Fruit fly (Drosophila melanogaster) whole organism, pupa: ENCODE data around the gene squ.
A peak's percentile ranks its signal among the peaks of the same experiment; 100 is the strongest.

Experiments used
- CG10348 ChIP-seq: fragments of 200-800 bp; sonication (Bioruptor generic); IDR thresholded peaks from 2 replicates; pipeline ENCODE4 v1.3.6; 2022; ENCODE audit warnings: missing biosample characterization, missing genetic modification characterization
- CG12605 ChIP-seq: fragments of 200-800 bp; sonication (Bioruptor generic); IDR thresholded peaks from 2 replicates; pipeline ENCODE4 v1.3.6; 2022; ENCODE audit warnings: missing biosample characterization, missing genetic modification characterization
- CG13204 ChIP-seq: fragments of 200-800 bp; sonication (Bioruptor generic); optimal IDR thresholded peaks from 2 replicates; lab custom pipeline; 2018; ENCODE audit warnings: missing biosample characterization, mild to moderate bottlenecking, missing genetic modification characterization, moderate library complexity
- CG14655 ChIP-seq: fragments of 200-800 bp; sonication (Bioruptor generic); optimal IDR thresholded peaks from 3 replicates; lab custom pipeline; 2017; ENCODE audit warnings: mild to moderate bottlenecking, missing biosample characterization, missing genetic modification reagents, missing genetic modification characterization
- CG15710 ChIP-seq: fragments of 200-800 bp; sonication (Bioruptor generic); optimal IDR thresholded peaks from 2 replicates; lab custom pipeline; 2018; ENCODE audit warnings: missing biosample characterization, mild to moderate bottlenecking, missing genetic modification characterization, moderate library complexity
- CG17806 ChIP-seq: fragments of 200-800 bp; sonication (Bioruptor generic); optimal IDR thresholded peaks from 2 replicates; lab custom pipeline; 2018; ENCODE audit warnings: missing biosample characterization, mild to moderate bottlenecking, missing genetic modification characterization, moderate library complexity
- CG32121 ChIP-seq: fragments of 200-800 bp; sonication (Bioruptor generic); IDR thresholded peaks from 2 replicates; pipeline ENCODE4 v1.3.6; 2022; ENCODE audit warnings: missing biosample characterization, missing genetic modification characterization
- CG34367 ChIP-seq: fragments of 200-800 bp; sonication (Bioruptor generic); optimal IDR thresholded peaks from 2 replicates; lab custom pipeline; 2018; ENCODE audit warnings: missing biosample characterization, mild to moderate bottlenecking, missing genetic modification characterization
- CG4496 ChIP-seq: fragments of 200-800 bp; sonication (Bioruptor generic); IDR thresholded peaks from 3 replicates; pipeline ENCODE4 v1.3.6; 2022; ENCODE audit warnings: missing biosample characterization, missing genetic modification characterization
- CG8159 ChIP-seq: fragments of 200-800 bp; sonication (Bioruptor generic); optimal IDR thresholded peaks from 3 replicates; lab custom pipeline; 2018; ENCODE audit warnings: missing biosample characterization, mild to moderate bottlenecking, missing genetic modification characterization, moderate library complexity
- CG8301 ChIP-seq: fragments of 200-800 bp; sonication (Bioruptor generic); optimal IDR thresholded peaks from 2 replicates; lab custom pipeline; 2018; ENCODE audit warnings: missing biosample characterization, mild to moderate bottlenecking, missing genetic modification characterization
- CG9948 ChIP-seq: fragments of 200-800 bp; sonication (Bioruptor generic); optimal IDR thresholded peaks from 2 replicates; lab custom pipeline; 2018; ENCODE audit warnings: missing biosample characterization, mild to moderate bottlenecking, missing genetic modification characterization, moderate library complexity
- D1 ChIP-seq: fragments of 200-800 bp; sonication (Bioruptor generic); optimal IDR thresholded peaks from 2 replicates; lab custom pipeline; 2018; ENCODE audit warnings: missing biosample characterization, mild to moderate bottlenecking, missing genetic modification characterization, moderate library complexity
- EcR ChIP-seq: fragments of 200-800 bp; sonication (Bioruptor generic); optimal IDR thresholded peaks from 3 replicates; lab custom pipeline; 2019; ENCODE audit warnings: missing biosample characterization, missing genetic modification characterization, mild to moderate bottlenecking, moderate library complexity, missing genetic modification reagents
- Ets98B ChIP-seq: fragments of 200-800 bp; sonication (Bioruptor generic); IDR thresholded peaks from 2 replicates; pipeline ENCODE4 v1.3.6; 2022; ENCODE audit warnings: missing biosample characterization, missing genetic modification characterization
- Pif1A ChIP-seq: fragments of 200-800 bp; sonication (Bioruptor generic); optimal IDR thresholded peaks from 3 replicates; lab custom pipeline; 2016; ENCODE audit warnings: missing biosample characterization, missing genetic modification characterization
- Pif1B ChIP-seq: fragments of 200-800 bp; sonication (Bioruptor generic); optimal IDR thresholded peaks from 3 replicates; lab custom pipeline; 2016; ENCODE audit warnings: missing biosample characterization, missing genetic modification characterization
- Snoo ChIP-seq: fragments of 200-800 bp; sonication (Bioruptor generic); optimal IDR thresholded peaks from 3 replicates; lab custom pipeline; 2017; ENCODE audit warnings: missing biosample characterization, mild to moderate bottlenecking, missing genetic modification characterization, inconsistent platforms
- fd96Ca ChIP-seq: fragments of 200-800 bp; sonication (Bioruptor generic); IDR thresholded peaks from 3 replicates; pipeline ENCODE4 v1.3.6; 2022; ENCODE audit warnings: missing biosample characterization, missing genetic modification characterization
- gl ChIP-seq: fragments of 200-800 bp; sonication (Bioruptor generic); optimal IDR thresholded peaks from 2 replicates; lab custom pipeline; 2018; ENCODE audit warnings: missing biosample characterization, mild to moderate bottlenecking, missing genetic modification characterization
- rn ChIP-seq: fragments of 200-800 bp; sonication (Bioruptor generic); IDR thresholded peaks from 2 replicates; pipeline ENCODE4 v1.3.6; 2022; ENCODE audit warnings: missing biosample characterization, missing genetic modification characterization

squ gene

DNA sequence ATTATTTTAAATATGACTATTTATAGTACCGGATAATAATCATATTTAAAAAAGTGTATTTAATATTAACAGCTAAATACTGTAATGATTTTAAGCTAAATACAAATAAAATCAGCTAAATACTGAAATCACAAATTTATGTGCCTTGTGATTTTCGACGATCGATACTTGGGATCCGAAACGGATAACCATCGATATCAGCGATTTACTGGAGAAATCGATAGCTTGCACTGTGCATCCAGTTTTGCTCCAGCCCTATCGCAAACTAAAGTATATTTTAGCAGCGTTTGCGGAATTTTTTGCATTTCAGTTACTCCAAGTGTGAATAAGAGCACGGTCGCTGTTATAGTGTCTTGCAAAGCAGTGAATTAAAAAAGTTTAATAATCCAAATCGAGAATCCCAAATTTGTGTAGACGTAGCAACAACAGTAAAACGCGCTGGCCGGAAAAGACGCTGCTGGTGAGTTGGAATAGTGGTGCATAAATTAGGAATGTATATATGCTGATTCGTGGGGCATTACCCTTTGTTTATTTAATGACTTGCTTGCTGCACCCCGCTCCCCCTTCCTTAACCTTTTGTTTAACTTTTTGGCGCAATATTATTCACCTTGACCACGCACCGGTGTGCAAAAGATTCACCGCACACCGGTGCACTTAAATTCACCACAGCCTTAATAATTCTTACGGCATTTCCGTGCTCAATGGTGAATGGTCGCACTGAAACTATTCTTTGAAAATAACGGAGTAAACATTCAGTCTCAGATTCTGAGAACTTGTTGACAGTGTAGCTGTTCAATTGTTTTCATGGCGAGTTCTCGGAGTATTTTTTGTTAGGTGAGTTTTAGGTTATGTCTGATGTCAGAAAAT is at the start of gene squ, which contains the start of gene grp:
squ (plus strand) TSS at position 238 of the 867 bp plus-strand sequence.
grp (plus strand) TSS at position 238 of the 867 bp plus-strand sequence.
- TF ChIP-seq CG13204 (GFP tag; lab: Kevin White, UChicago) = no peak
- no peak for TF ChIP-seq Ets98B (GFP tag; lab: Robert Waterston, UW)
- peak; percentile 22; the same call in 1 of the 2 replicates for TF ChIP-seq CG12605 (GFP tag; lab: Robert Waterston, UW)
- no peak for TF ChIP-seq CG8301 (tag; lab: Kevin White, UChicago)
- no peak for TF ChIP-seq CG34367 (tag; lab: Kevin White, UChicago)
- no peak for TF ChIP-seq fd96Ca (GFP tag; lab: Robert Waterston, UW)
- TF ChIP-seq EcR = peak; percentile 89
- 0 out of 3 replicates have a peak, but pooled peaks have one; percentile 41 for TF ChIP-seq CG4496
- TF ChIP-seq CG15710 (tag; lab: Kevin White, UChicago) = no peak
- TF ChIP-seq CG8159 (tag; lab: Kevin White, UChicago) = peak; percentile 14
- no peak for TF ChIP-seq rn (GFP tag; lab: Robert Waterston, UW)
- no peak for TF ChIP-seq CG10348 (GFP tag; lab: Robert Waterston, UW)
- no peak for TF ChIP-seq Pif1B (GFP tag; lab: Kevin White, UChicago)
- TF ChIP-seq CG9948 = no peak
- no peak for TF ChIP-seq Snoo (tag; lab: Kevin White, UChicago)
- TF ChIP-seq gl (tag; lab: Kevin White, UChicago) = peak; percentile 26
- TF ChIP-seq CG14655 = no peak
- no peak for TF ChIP-seq CG32121
- TF ChIP-seq CG17806 (tag; lab: Kevin White, UChicago) = no peak
- peak; percentile 1 for TF ChIP-seq D1
- no peak for TF ChIP-seq Pif1A
- TF ChIP-seq, all 21 proteins: peak for 6

DNA sequence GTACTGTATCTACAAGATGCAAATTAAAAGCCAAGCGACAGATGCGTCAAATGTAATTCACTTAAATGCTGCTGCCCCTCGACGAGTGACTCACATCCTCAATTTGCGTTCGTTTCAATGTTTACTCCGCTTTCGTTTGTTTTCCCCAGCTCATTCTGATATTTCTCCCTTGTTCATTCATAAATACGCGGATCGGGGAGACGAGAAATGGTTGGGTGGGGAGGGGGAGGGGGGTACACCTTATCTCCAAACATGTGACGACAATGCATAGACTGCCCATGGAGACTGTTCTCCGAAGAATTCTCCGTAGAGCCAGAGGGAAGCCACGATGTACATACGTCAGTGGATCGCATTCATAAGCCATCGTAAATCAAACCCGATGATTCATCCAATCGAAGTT is 42.5 kb upstream of the squ start:
- TF ChIP-seq gl (tag; lab: Kevin White, UChicago) = peak; percentile 26
- TF ChIP-seq CG4496 = 0 out of 3 replicates have a peak, but pooled peaks have one; percentile 16
- TF ChIP-seq fd96Ca (GFP tag; lab: Robert Waterston, UW) = 0 out of 3 replicates have a peak, but pooled peaks have one; percentile 9
- TF ChIP-seq Pif1B (GFP tag; lab: Kevin White, UChicago) = no peak

DNA sequence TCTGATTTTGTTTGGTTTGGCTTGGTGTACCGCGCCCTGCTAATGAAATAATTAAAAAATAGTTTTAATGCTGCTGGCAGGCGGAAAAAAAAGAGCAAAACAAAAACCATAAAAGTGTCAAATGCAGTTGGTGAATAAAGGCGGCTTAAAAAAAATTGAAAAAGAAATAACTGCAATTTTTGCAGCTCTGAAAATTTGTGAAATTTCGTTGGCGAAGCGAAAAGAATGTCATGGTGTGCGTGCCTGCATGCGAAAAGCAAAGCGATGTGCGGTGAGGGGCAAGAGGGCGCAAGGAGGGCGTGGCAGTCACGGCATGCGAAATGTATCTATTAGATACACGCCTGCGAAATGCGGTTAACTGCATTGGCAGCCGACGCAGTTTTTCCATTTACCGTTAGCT is 41.5 kb upstream of the squ start:
- TF ChIP-seq Ets98B (GFP tag; lab: Robert Waterston, UW) = no peak
- TF ChIP-seq Pif1A = no peak
- TF ChIP-seq Pif1B (GFP tag; lab: Kevin White, UChicago) = no peak
- no peak for TF ChIP-seq CG8301 (tag; lab: Kevin White, UChicago)
- TF ChIP-seq gl (tag; lab: Kevin White, UChicago) = no peak
- TF ChIP-seq CG15710 (tag; lab: Kevin White, UChicago) = no peak
- TF ChIP-seq Snoo (tag; lab: Kevin White, UChicago) = no peak
- no peak for TF ChIP-seq CG8159 (tag; lab: Kevin White, UChicago)
- no peak for TF ChIP-seq CG12605 (GFP tag; lab: Robert Waterston, UW)
- no peak for TF ChIP-seq fd96Ca (GFP tag; lab: Robert Waterston, UW)

DNA sequence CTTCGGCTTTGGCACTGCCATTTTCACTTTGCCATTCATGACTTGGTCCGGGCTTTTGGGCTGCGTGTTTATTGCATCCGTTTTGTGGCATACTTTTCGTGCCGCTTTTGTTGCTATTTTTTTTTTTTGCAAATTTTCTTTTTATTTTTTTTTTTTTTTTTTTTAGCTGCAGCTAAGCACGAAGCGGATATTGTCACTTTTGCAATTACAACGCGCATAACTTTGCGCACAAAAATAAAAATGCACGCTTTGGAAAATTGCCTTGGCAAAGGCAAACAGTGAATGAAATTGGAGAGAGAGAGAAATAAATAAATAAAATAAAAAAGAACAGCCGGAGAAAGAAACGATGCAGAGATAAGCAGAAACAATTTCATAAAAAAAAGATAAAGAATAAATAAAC is 39.0 kb upstream of the squ start:
- TF ChIP-seq CG4496 (peak; percentile 30; the same call in 1 of the 3 replicates), CG12605 (GFP tag; lab: Robert Waterston, UW) (0 out of 2 replicates have a peak, but pooled peaks have one; percentile 35), CG17806 (tag; lab: Kevin White, UChicago) (no peak)

DNA sequence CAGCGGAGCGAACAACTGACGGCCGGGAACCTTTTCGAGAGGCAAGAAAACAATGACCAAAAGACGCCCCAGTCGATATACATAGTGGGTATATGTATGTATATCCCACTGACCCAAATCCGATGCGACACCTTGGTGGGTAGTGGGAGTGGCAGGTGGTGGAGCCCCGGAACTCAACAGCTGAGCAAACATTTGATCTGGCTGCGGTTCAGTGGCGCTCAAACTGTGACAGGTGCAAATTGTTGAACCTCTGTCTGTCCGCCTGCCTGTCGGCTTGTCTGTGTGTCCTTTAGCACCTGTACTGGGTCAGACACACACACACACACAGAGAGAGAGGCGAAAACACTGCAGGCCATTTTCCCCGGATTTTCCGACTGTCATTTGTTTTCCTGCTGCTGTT is 36.4 kb upstream of the squ start:
- TF ChIP-seq Snoo (tag; lab: Kevin White, UChicago) (no peak), CG14655 (no peak), gl (tag; lab: Kevin White, UChicago) (no peak), CG12605 (GFP tag; lab: Robert Waterston, UW) (no peak), CG34367 (tag; lab: Kevin White, UChicago) (no peak)
- TF ChIP-seq, all 21 proteins: peak for 0

DNA sequence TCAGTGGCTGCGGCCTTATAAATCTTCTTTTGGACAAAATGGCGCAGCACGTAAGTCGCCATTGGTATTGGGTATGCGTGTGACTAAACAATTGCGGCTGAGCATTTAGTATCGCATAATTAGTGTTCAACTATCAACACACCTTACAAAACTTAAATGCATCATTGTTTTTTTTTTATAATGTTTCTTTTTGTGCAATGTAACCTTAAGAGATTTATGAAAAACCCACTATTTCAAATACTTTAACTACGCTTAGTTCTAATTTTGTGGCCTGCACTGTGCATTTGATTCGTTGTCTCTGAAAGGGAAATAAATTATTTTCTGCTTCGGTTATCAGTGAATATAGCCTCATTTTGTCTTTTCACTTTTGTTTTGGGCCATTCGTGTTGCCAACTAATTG is 35.9 kb upstream of the squ start:
- TF ChIP-seq gl (tag; lab: Kevin White, UChicago) (no peak), Pif1A (peak; percentile 31), rn (GFP tag; lab: Robert Waterston, UW) (no peak), CG9948 (peak; percentile 49), Ets98B (GFP tag; lab: Robert Waterston, UW) (peak; percentile 73), Pif1B (GFP tag; lab: Kevin White, UChicago) (peak; percentile 31), CG17806 (tag; lab: Kevin White, UChicago) (peak; percentile 57), Snoo (tag; lab: Kevin White, UChicago) (peak; percentile 18), fd96Ca (GFP tag; lab: Robert Waterston, UW) (no peak), CG14655 (peak; percentile 61), CG15710 (tag; lab: Kevin White, UChicago) (peak; percentile 63), CG34367 (tag; lab: Kevin White, UChicago) (peak; percentile 49), CG8159 (tag; lab: Kevin White, UChicago) (peak; percentile 71), CG12605 (GFP tag; lab: Robert Waterston, UW) (0 out of 2 replicates have a peak, but pooled peaks have one; percentile 27), D1 (peak; percentile 9), CG13204 (GFP tag; lab: Kevin White, UChicago) (no peak), CG32121 (peak; percentile 24; the same call in 1 of the 2 replicates), CG10348 (GFP tag; lab: Robert Waterston, UW) (no peak), EcR (no peak), CG8301 (tag; lab: Kevin White, UChicago) (peak; percentile 56), CG4496 (peak; percentile 82)
